Worm (Caenorhabditis elegans): ENCODE measurements around the gene miga-1.
"Not testable (repeated sequence)": the region's sequence is repeated elsewhere in the genome, so short reads cannot be mapped to it uniquely, and the experiment has no call there.

miga-1 gene

DNA sequence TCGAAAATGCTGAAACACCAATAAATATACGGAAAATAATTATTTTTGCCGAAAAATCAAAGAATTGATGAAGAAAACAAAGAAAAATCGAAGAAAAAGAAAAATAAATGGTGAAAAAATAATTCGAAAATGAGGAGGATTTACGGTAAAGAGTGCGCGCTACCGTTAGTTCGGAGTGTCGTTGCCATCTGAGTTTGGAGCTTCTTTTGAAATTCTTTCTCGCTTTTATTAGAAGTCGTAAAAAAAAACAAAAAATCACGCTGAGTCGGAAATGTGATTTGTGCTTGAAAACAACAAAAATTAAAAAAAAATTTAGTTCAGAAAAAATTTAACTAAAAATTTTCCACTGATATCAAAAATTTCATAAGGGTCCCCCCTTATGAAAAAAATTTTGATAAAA, 26.4 kb downstream of the miga-1 start, which contains the start of gene F23H12.10:
Gene F23H12.10, minus strand, starts transcription at position 12 of the 400 bp plus-strand sequence.
- TF ChIP-seq unc-39 (tag; optimal IDR thresholded peaks at IDR 0.05); sma-9 (GFP tag; optimal IDR thresholded peaks at IDR 0.05); sma-9 (tag; optimal IDR thresholded peaks at IDR 0.05); nhr-21 (tag; optimal IDR thresholded peaks at IDR 0.05): not testable (repeated sequence)

DNA sequence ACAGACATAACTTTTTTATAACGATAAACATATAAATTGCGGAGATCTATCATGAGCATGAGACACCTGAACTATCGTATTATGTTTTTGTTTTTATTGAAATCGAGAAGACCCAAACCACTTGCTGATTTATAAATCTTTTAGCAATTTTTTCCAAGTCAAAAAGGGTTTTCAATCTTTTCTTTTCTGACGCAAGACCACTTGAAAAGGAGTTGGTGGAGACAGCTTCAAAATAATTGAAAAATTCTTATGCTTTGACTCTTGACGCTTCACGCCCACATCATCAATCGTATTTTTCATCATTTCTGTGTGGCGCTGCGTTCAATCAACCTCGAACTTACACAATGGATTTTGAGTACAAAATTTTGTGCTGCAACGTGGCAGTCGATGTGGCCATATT, 29.3 kb downstream of the miga-1 start, which contains the start of gene F23H12.7:
Gene F23H12.7, plus strand, starts transcription at position 301 of the 400 bp plus-strand sequence.
- TF ChIP-seq dmd-4 (tag; optimal IDR thresholded peaks at IDR 0.05) (no peak), nhr-23 (tag; optimal IDR thresholded peaks at IDR 0.05) (no peak), alr-1 (tag; optimal IDR thresholded peaks at IDR 0.05) (no peak), nhr-21 (tag; optimal IDR thresholded peaks at IDR 0.05) (no peak), sma-9 (GFP tag; optimal IDR thresholded peaks at IDR 0.05) (no peak), sma-9 (tag; optimal IDR thresholded peaks at IDR 0.05) (no peak), lsy-2 (tag; optimal IDR thresholded peaks at IDR 0.05) (no peak), nhr-11 (tag; optimal IDR thresholded peaks at IDR 0.05) (no peak), nhr-129 (tag; optimal IDR thresholded peaks at IDR 0.05) (no peak), unc-55 (GFP tag; optimal IDR thresholded peaks at IDR 0.05) (no peak), gmeb-1 (tag; optimal IDR thresholded peaks at IDR 0.05) (no peak), ceh-16 (tag; optimal IDR thresholded peaks at IDR 0.05) (no peak), ZK546.5 (tag; optimal IDR thresholded peaks at IDR 0.05) (no peak), unc-62 (GFP tag; optimal IDR thresholded peaks at IDR 0.05) (no peak)

DNA sequence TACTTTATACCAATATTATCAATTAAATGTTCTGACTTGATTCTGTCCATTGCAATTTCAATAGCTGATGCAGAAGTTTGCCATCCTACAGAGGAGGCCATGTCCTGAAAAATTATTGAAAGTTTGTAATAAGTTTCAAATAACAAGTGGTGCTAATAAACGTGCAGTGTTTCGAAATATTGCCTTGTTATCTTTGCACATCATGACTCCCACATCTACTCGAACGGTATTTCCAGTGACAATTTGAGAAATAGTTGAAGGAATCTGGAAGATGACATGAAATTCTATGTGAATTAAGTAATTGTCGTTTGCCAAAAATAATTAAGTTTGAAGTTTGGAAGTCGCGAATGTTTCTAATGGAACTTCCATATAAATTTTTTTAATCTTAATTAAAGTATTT, 31.2 kb downstream of the miga-1 start, which contains the start of gene gcy-13:
Gene gcy-13, minus strand, starts transcription at position 101 of the 400 bp plus-strand sequence.
- no peak for TF ChIP-seq lsy-2 (tag; optimal IDR thresholded peaks at IDR 0.05)
- TF ChIP-seq elt-1 (tag; optimal IDR thresholded peaks at IDR 0.05), result no peak
- TF ChIP-seq sma-9 (GFP tag; optimal IDR thresholded peaks at IDR 0.05), result no peak
- TF ChIP-seq sma-9 (tag; optimal IDR thresholded peaks at IDR 0.05), result no peak
- no peak for TF ChIP-seq ztf-1 (GFP tag; conservative IDR thresholded peaks at IDR 0.05)
- no peak for TF ChIP-seq sma-3 (GFP tag; optimal IDR thresholded peaks at IDR 0.05)
- no peak for TF ChIP-seq blmp-1 (tag; optimal IDR thresholded peaks at IDR 0.05; ENCODE audit: insufficient read depth)
- no peak for TF ChIP-seq unc-62 (GFP tag; optimal IDR thresholded peaks at IDR 0.05)
- no peak for TF ChIP-seq elt-3 (tag; optimal IDR thresholded peaks at IDR 0.05)
- TF ChIP-seq ztf-4 (tag; optimal IDR thresholded peaks at IDR 0.05), result no peak
- TF ChIP-seq lin-11 (tag; optimal IDR thresholded peaks at IDR 0.05), result no peak
- no peak for TF ChIP-seq ama-1 (optimal IDR thresholded peaks at IDR 0.05)
- TF ChIP-seq nhr-10 (tag; optimal IDR thresholded peaks at IDR 0.05), result no peak
- no peak for TF ChIP-seq nhr-12 (tag; optimal IDR thresholded peaks at IDR 0.05)
- TF ChIP-seq ZK546.5 (tag; optimal IDR thresholded peaks at IDR 0.05), result no peak
- no peak for TF ChIP-seq alr-1 (tag; optimal IDR thresholded peaks at IDR 0.05)

DNA sequence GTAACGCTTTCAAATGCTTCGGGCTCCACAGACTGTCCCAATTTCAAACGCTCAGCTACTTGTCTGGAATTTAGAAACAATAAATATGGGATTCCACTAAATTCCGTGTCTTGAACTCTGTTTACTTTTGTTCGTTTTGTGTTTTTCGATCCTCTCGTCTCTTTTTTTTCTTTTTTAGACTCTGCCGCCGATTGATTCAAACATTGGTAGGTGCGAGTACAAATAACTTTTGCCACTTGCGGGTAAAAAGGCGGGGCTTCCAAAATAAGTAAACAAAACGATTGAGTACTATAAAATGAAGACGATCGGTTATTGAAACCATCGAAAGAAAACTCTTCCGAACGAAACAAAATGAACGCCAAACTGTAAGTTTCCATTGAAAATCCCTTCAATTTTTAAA, 35.6 kb downstream of the miga-1 start, which contains the start of gene fipr-2:
Gene fipr-2, plus strand, starts transcription at position 245 of the 400 bp plus-strand sequence.
- TF ChIP-seq snpc-4 (tag; optimal IDR thresholded peaks at IDR 0.05) (no peak), alr-1 (tag; optimal IDR thresholded peaks at IDR 0.05) (no peak), nhr-10 (tag; optimal IDR thresholded peaks at IDR 0.05) (no peak), elt-3 (tag; optimal IDR thresholded peaks at IDR 0.05) (no peak), Y55F3AM.14 (GFP tag; optimal IDR thresholded peaks at IDR 0.05) (no peak)

DNA sequence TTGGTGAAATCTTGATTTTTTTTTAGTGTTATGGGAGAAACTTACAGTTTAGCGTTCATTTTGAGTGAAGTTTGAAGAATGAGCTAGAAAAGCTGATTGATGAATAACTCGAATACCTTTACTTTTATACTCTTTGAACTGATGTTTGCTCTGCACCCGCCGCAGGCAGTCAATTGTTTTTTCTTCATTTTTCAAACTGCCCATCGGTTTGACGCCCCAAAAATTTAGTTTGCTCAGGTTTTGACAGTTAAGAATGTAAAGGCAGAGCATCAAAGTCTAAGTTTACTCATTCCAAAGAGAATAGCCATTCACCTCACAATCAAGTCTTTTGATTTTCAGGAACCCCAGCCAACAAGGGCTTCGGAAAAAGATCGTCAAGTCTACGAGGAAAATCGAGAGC, 39.0 kb downstream of the miga-1 start, which contains the start of gene fipr-1:
Gene fipr-1, minus strand, starts transcription at position 101 of the 400 bp plus-strand sequence.
- TF ChIP-seq ztf-4 (tag; optimal IDR thresholded peaks at IDR 0.05) (no peak), mdl-1 (tag; optimal IDR thresholded peaks at IDR 0.05) (no peak), sma-9 (GFP tag; optimal IDR thresholded peaks at IDR 0.05) (no peak), sma-9 (tag; optimal IDR thresholded peaks at IDR 0.05) (no peak), ztf-1 (GFP tag; conservative IDR thresholded peaks at IDR 0.05) (no peak), mbf-1 (tag; optimal IDR thresholded peaks at IDR 0.05) (no peak), lsy-2 (tag; optimal IDR thresholded peaks at IDR 0.05) (no peak), ZK546.5 (tag; optimal IDR thresholded peaks at IDR 0.05) (no peak), fos-1 (tag; optimal IDR thresholded peaks at IDR 0.05) (no peak), ceh-16 (tag; optimal IDR thresholded peaks at IDR 0.05) (no peak), lin-13 (GFP tag; optimal IDR thresholded peaks at IDR 0.05) (no peak), sma-3 (GFP tag; optimal IDR thresholded peaks at IDR 0.05) (no peak), ama-1 (optimal IDR thresholded peaks at IDR 0.05) (no peak), nhr-129 (tag; optimal IDR thresholded peaks at IDR 0.05) (no peak)

DNA sequence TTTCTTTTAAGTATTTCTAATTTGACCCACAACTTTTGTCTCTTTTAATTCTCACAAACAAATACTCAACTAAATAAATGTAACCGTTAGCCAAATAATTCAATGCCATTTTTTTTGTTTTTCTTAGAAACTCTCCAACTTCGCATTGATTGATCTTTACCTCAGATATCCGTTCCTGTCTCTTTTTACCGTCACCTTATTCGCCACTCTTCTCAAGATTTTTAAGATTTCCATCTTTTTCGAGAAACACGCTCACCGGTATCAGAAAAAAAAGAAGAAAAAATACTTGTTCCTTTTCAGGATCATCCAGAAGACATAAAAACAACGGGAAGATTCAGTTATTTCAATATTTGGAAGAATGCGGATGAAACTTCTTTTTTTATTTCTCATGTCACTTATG, 42.3 kb downstream of the miga-1 start, which contains the start of gene F23H12.5:
Gene F23H12.5, plus strand, starts transcription at position 301 of the 400 bp plus-strand sequence.
- TF ChIP-seq lsy-2 (tag; optimal IDR thresholded peaks at IDR 0.05) (no peak), Y55F3AM.14 (GFP tag; optimal IDR thresholded peaks at IDR 0.05) (no peak)
